Worm (Caenorhabditis elegans) whole organism, L4 larva: ENCODE data around the gene srw-24.
A peak's percentile ranks its signal among the peaks of the same experiment; 100 is the strongest.

Source experiments
- F26F4.8 ChIP-seq: fragments of 200-800 bp; sonication (Bioruptor generic); conservative IDR thresholded peaks from 2 replicates; pipeline ENCODE4 v1.3.6; 2022; ENCODE audit warnings: missing genetic modification characterization, missing compliant biosample characterization
- Y105C5A.15 ChIP-seq: fragments of 200-800 bp; sonication (Bioruptor generic); IDR thresholded peaks from 2 replicates; pipeline ENCODE4 v1.3.6; 2022; ENCODE audit warnings: missing genetic modification characterization, missing compliant biosample characterization
- Y48G9A.11 ChIP-seq: fragments of 200-800 bp; sonication (Bioruptor generic); IDR thresholded peaks from 2 replicates; pipeline ENCODE4 v1.3.6; 2022; ENCODE audit warnings: missing genetic modification reagents, missing genetic modification characterization, missing compliant biosample characterization
- Y75B8A.6 ChIP-seq: fragments of 200-800 bp; sonication (Bioruptor generic); IDR thresholded peaks from 2 replicates; pipeline ENCODE4 v1.3.6; 2022; ENCODE audit warnings: missing genetic modification reagents, missing genetic modification characterization, missing compliant biosample characterization
- ZK337.2 ChIP-seq: fragments of 200-800 bp; sonication (Bioruptor generic); IDR thresholded peaks from 2 replicates; pipeline ENCODE4 v1.3.6; 2022; ENCODE audit warnings: missing genetic modification reagents, missing genetic modification characterization, missing compliant biosample characterization
- arid-1 ChIP-seq: fragments of 200-800 bp; sonication (Bioruptor generic); conservative IDR thresholded peaks from 2 replicates; pipeline ENCODE4 v1.3.6; 2022; ENCODE audit warnings: missing genetic modification reagents, missing genetic modification characterization, missing compliant biosample characterization
- ceh-28 ChIP-seq: fragments of 150-350 bp; optimal IDR thresholded peaks from 2 replicates; lab custom pipeline; 2014; ENCODE audit warnings: missing biosample characterization, missing genetic modification reagents, missing genetic modification characterization
- ceh-32 ChIP-seq: sonication (generic microtip); optimal IDR thresholded peaks from 2 replicates; lab custom pipeline; 2016; ENCODE audit warnings: mild to moderate bottlenecking, missing genetic modification characterization, missing compliant biosample characterization; ENCODE audit not compliant: poor library complexity
- ces-1 ChIP-seq: fragments of 150-350 bp; sonication (generic microtip); optimal IDR thresholded peaks from 4 replicates; lab custom pipeline; 2014; ENCODE audit warnings: missing biosample characterization, missing genetic modification reagents, missing genetic modification characterization
- cey-2 ChIP-seq: sonication (generic microtip); optimal IDR thresholded peaks from 3 replicates; lab custom pipeline; 2017; ENCODE audit warnings: missing genetic modification characterization, mild to moderate bottlenecking, missing compliant biosample characterization, antibody characterized with exemption, borderline replicate concordance; ENCODE audit not compliant: insufficient read depth
- daf-12 ChIP-seq: fragments of 150-350 bp; optimal IDR thresholded peaks from 2 replicates; lab custom pipeline; 2014; ENCODE audit warnings: missing biosample characterization, missing genetic modification reagents, missing genetic modification characterization
- daf-16 ChIP-seq, 3 experiments: sonication (generic microtip); optimal IDR thresholded peaks; 2 replicates each; lab custom pipeline; 2016 to 2017; ENCODE audit warnings: missing genetic modification characterization in 3 of 3, missing genetic modification reagents in 3 of 3, mild to moderate bottlenecking in 2 of 3, missing compliant biosample characterization in 2 of 3, missing biosample characterization in 1 of 3, moderate library complexity in 1 of 3
- daf-19 ChIP-seq: fragments of 200-800 bp; sonication (Bioruptor generic); conservative IDR thresholded peaks from 2 replicates; pipeline ENCODE4 v1.3.6; 2022; ENCODE audit warnings: missing genetic modification characterization, missing compliant biosample characterization
- daf-8 ChIP-seq: fragments of 200-800 bp; sonication (Bioruptor generic); IDR thresholded peaks from 2 replicates; pipeline ENCODE4 v1.3.6; 2022; ENCODE audit warnings: missing genetic modification characterization, missing compliant biosample characterization
- dmd-6 ChIP-seq: fragments of 200-800 bp; sonication (Bioruptor generic); IDR thresholded peaks from 2 replicates; pipeline ENCODE4 v1.3.6; 2022; ENCODE audit warnings: missing genetic modification reagents, missing genetic modification characterization, missing compliant biosample characterization
- dmd-8 ChIP-seq: fragments of 200-800 bp; sonication (Bioruptor generic); IDR thresholded peaks from 2 replicates; pipeline ENCODE4 v1.3.6; 2022; ENCODE audit warnings: missing genetic modification characterization, missing compliant biosample characterization
- dpl-1 ChIP-seq: fragments of 150-350 bp; optimal IDR thresholded peaks from 2 replicates; lab custom pipeline; 2014; ENCODE audit warnings: missing biosample characterization, missing genetic modification reagents, missing genetic modification characterization
- dve-1 ChIP-seq: sonication (generic microtip); optimal IDR thresholded peaks from 2 replicates; lab custom pipeline; 2017; ENCODE audit warnings: antibody characterized with exemption, mild to moderate bottlenecking, missing genetic modification characterization, missing compliant biosample characterization; ENCODE audit not compliant: insufficient read depth
- fkh-10 ChIP-seq: fragments of 150-350 bp; optimal IDR thresholded peaks from 2 replicates; lab custom pipeline; 2014; ENCODE audit warnings: missing biosample characterization, missing genetic modification reagents, missing genetic modification characterization
- fos-1 ChIP-seq: fragments of 150-350 bp; optimal IDR thresholded peaks from 2 replicates; lab custom pipeline; 2014; ENCODE audit warnings: missing biosample characterization, missing genetic modification characterization
- hif-1 ChIP-seq, 2 experiments: sonication (generic microtip); optimal IDR thresholded peaks; 2 replicates each; lab custom pipeline; 2016 to 2017; ENCODE audit warnings: missing compliant biosample characterization in 2 of 2, missing genetic modification characterization in 2 of 2, missing genetic modification reagents in 2 of 2, missing genotype in 2 of 2, mild to moderate bottlenecking in 1 of 2
- hlh-30 ChIP-seq: sonication (generic microtip); optimal IDR thresholded peaks from 2 replicates; lab custom pipeline; 2017; ENCODE audit warnings: antibody characterized with exemption, mild to moderate bottlenecking, missing genetic modification characterization, missing compliant biosample characterization; ENCODE audit not compliant: insufficient read depth
- jun-1 ChIP-seq: fragments of 150-350 bp; optimal IDR thresholded peaks from 2 replicates; lab custom pipeline; 2014; ENCODE audit warnings: missing biosample characterization, missing genetic modification reagents, missing genetic modification characterization
- lim-7 ChIP-seq: fragments of 200-800 bp; sonication (Bioruptor generic); IDR thresholded peaks from 2 replicates; pipeline ENCODE4 v1.3.6; 2022; ENCODE audit warnings: missing genetic modification characterization, missing compliant biosample characterization
- lin-15B ChIP-seq: fragments of 150-350 bp; sonication (generic microtip); optimal IDR thresholded peaks from 3 replicates; lab custom pipeline; 2014; ENCODE audit warnings: missing biosample characterization, missing genetic modification characterization
- lin-29 ChIP-seq: fragments of 200-800 bp; sonication (Bioruptor generic); IDR thresholded peaks from 2 replicates; pipeline ENCODE4 v1.3.6; 2022; ENCODE audit warnings: missing genetic modification reagents, missing genetic modification characterization, missing compliant biosample characterization
- lin-38 ChIP-seq: fragments of 200-800 bp; sonication (Bioruptor generic); IDR thresholded peaks from 2 replicates; pipeline ENCODE4 v1.3.6; 2022; ENCODE audit warnings: missing genetic modification reagents, missing genetic modification characterization, missing compliant biosample characterization
- lin-39 ChIP-seq: fragments of 150-350 bp; optimal IDR thresholded peaks from 2 replicates; lab custom pipeline; 2014; ENCODE audit warnings: missing biosample characterization, missing genetic modification reagents, missing genetic modification characterization
- lsy-2 ChIP-seq, 2 experiments: fragments of 150-350 bp in 1 of 2; sonication (generic microtip) in 1 of 2; optimal IDR thresholded peaks; 2 replicates each; lab custom pipeline; 2014 to 2017; ENCODE audit warnings: missing biosample characterization in 2 of 2, missing genetic modification characterization in 2 of 2
- madf-5 ChIP-seq, 2 experiments: fragments of 200-800 bp; sonication (Bioruptor generic); IDR thresholded peaks; 2 replicates each; pipeline ENCODE4 v1.3.6; 2022; ENCODE audit warnings: missing compliant biosample characterization in 2 of 2, missing genetic modification characterization in 2 of 2
- mdl-1 ChIP-seq, 2 experiments: fragments of 150-350 bp in 1 of 2; sonication (generic microtip) in 1 of 2; optimal IDR thresholded peaks; 2 replicates each; lab custom pipeline; 2014 to 2017; ENCODE audit warnings: missing biosample characterization in 2 of 2, missing genetic modification characterization in 2 of 2
- mep-1 ChIP-seq: fragments of 150-350 bp; sonication (generic microtip); optimal IDR thresholded peaks from 3 replicates; lab custom pipeline; 2014; ENCODE audit warnings: missing biosample characterization, missing genetic modification characterization
- nhr-102 ChIP-seq: sonication (generic microtip); optimal IDR thresholded peaks from 2 replicates; lab custom pipeline; 2016; ENCODE audit warnings: mild to moderate bottlenecking, missing genetic modification characterization, moderate library complexity, missing compliant biosample characterization
- nhr-111 ChIP-seq: fragments of 200-800 bp; sonication (Bioruptor generic); optimal IDR thresholded peaks from 2 replicates; lab custom pipeline; 2018; ENCODE audit warnings: mild to moderate bottlenecking, missing genetic modification characterization, missing compliant biosample characterization
- nhr-25 ChIP-seq: sonication (generic microtip); optimal IDR thresholded peaks from 2 replicates; lab custom pipeline; 2017; ENCODE audit warnings: missing genetic modification characterization, mild to moderate bottlenecking, missing compliant biosample characterization, antibody characterized with exemption, moderate library complexity, borderline replicate concordance; ENCODE audit not compliant: insufficient read depth
- nhr-28 ChIP-seq: fragments of 150-350 bp; optimal IDR thresholded peaks from 2 replicates; lab custom pipeline; 2014; ENCODE audit warnings: missing biosample characterization, missing genetic modification characterization
- nhr-48 ChIP-seq: sonication (generic microtip); optimal IDR thresholded peaks from 2 replicates; lab custom pipeline; 2016; ENCODE audit warnings: mild to moderate bottlenecking, missing genetic modification characterization, missing compliant biosample characterization
- nhr-6 ChIP-seq: fragments of 150-350 bp; optimal IDR thresholded peaks from 2 replicates; lab custom pipeline; 2014; ENCODE audit warnings: missing biosample characterization, missing genetic modification characterization
- php-3 ChIP-seq: fragments of 200-800 bp; sonication (Bioruptor generic); IDR thresholded peaks from 2 replicates; pipeline ENCODE4 v1.3.6; 2022; ENCODE audit warnings: missing genetic modification reagents, missing genetic modification characterization, missing compliant biosample characterization
- rbr-2 ChIP-seq: sonication (generic microtip); optimal IDR thresholded peaks from 2 replicates; lab custom pipeline; 2016; ENCODE audit warnings: missing genotype, missing genetic modification characterization, missing compliant biosample characterization
- set-16 ChIP-seq: fragments of 200-800 bp; sonication (Bioruptor generic); IDR thresholded peaks from 2 replicates; pipeline ENCODE4 v1.3.6; 2022; ENCODE audit warnings: missing genetic modification reagents, missing genetic modification characterization, missing compliant biosample characterization
- snpc-1.2 ChIP-seq: fragments of 200-800 bp; sonication (Bioruptor generic); IDR thresholded peaks from 2 replicates; pipeline ENCODE4 v1.3.6; 2022; ENCODE audit warnings: missing genetic modification reagents, missing genetic modification characterization, missing compliant biosample characterization
- snpc-4 ChIP-seq: fragments of 150-350 bp; optimal IDR thresholded peaks from 2 replicates; lab custom pipeline; 2014; ENCODE audit warnings: missing biosample characterization, missing genetic modification characterization
- spr-1 ChIP-seq: sonication (generic microtip); optimal IDR thresholded peaks from 2 replicates; lab custom pipeline; 2016; ENCODE audit warnings: mild to moderate bottlenecking, missing genetic modification characterization, missing compliant biosample characterization
- tag-97 ChIP-seq: fragments of 200-800 bp; sonication (Bioruptor generic); IDR thresholded peaks from 2 replicates; pipeline ENCODE4 v1.3.6; 2022; ENCODE audit warnings: missing genetic modification characterization, missing compliant biosample characterization
- tra-1 ChIP-seq: fragments of 200-800 bp; sonication (Bioruptor generic); IDR thresholded peaks from 2 replicates; pipeline ENCODE4 v1.3.6; 2022; ENCODE audit warnings: missing genetic modification reagents, missing genetic modification characterization, missing compliant biosample characterization
- unc-62 ChIP-seq, 3 experiments: fragments of 150-350 bp in 1 of 3; sonication (generic microtip); optimal IDR thresholded peaks in 2 of 3; peaks in 1 of 3; 1 replicate in 1 of 3; 2 replicates in 2 of 3; lab custom pipeline; 2014 to 2017; ENCODE audit warnings: missing biosample characterization in 3 of 3, missing genetic modification characterization in 3 of 3, missing genetic modification reagents in 3 of 3, missing genotype in 1 of 3
- zfp-2 ChIP-seq: sonication (generic microtip); optimal IDR thresholded peaks from 2 replicates; lab custom pipeline; 2016; ENCODE audit warnings: mild to moderate bottlenecking, missing genetic modification characterization, missing compliant biosample characterization
- ztf-11 ChIP-seq: fragments of 150-350 bp; optimal IDR thresholded peaks from 2 replicates; lab custom pipeline; 2014; ENCODE audit warnings: missing biosample characterization, missing genetic modification characterization

The srw-24 gene

DNA sequence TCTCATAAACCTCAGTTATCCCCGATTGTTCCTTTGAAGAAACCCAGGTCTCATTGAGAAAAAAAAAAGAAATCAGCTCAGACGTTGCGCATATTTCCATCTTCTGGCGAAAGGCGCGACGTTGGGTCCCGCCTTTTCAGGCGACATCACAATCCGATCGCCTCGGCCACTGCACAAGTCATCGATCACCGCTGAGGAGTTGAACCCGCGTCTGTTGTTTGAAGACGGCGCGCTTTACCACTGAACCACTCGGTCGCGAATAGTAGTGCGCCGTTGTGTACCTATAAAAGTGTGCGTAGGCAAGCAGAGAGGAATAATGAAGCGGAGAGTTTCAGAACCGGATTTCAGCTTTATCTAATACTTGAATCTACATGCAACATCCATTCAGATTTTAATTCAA, 32.9 kb upstream of the srw-24 start, which contains the start of gene Y75B12B.11 (continued):
- TF ChIP-seq dve-1 (peak; percentile 93), ceh-28 (tag; lab: Kevin White, UChicago) (no peak), arid-1 (GFP tag; lab: Robert Waterston, UW) (peak; percentile 97), snpc-1.2 (peak; percentile 94), lim-7 (peak; percentile 98), nhr-25 (peak; percentile 45), nhr-48 (tag; lab: Kevin White, UChicago) (peak; percentile 83), hlh-30 (peak; percentile 78), nhr-111 (GFP tag; lab: Kevin White, UChicago) (peak; percentile 98), lin-29 (GFP tag; lab: Robert Waterston, UW) (peak; percentile 85), nhr-28 (tag; lab: Kevin White, UChicago) (peak; percentile 23), fkh-10 (GFP tag; lab: Kevin White, UChicago) (no peak), ZK337.2 (GFP tag; lab: Robert Waterston, UW) (peak; percentile 89), daf-12 (tag; lab: Kevin White, UChicago) (no peak), ceh-32 (peak; percentile 65), rbr-2 (tag; lab: Kevin White, UChicago) (peak; percentile 80), daf-8 (GFP tag; lab: Robert Waterston, UW) (peak; percentile 91), mdl-1 (tag; optimal IDR thresholded peaks at IDR 0.05; lab: Kevin White, UChicago) (no peak), lsy-2 (tag; optimal IDR thresholded peaks at IDR 0.05; lab: Kevin White, UChicago) (peak in 1 of 2 experiments; percentile 79), ztf-11 (tag; lab: Kevin White, UChicago) (no peak), php-3 (peak; percentile 93), ces-1 (no peak), lin-15B (tag; lab: Kevin White, UChicago) (peak; percentile 34), F26F4.8 (peak; percentile 99), jun-1 (tag; lab: Kevin White, UChicago) (peak; percentile 57), Y75B8A.6 (GFP tag; lab: Robert Waterston, UW) (peak; percentile 83; the same call in 1 of the 2 replicates), dpl-1 (GFP tag; lab: Kevin White, UChicago) (peak; percentile 68), Y48G9A.11 (GFP tag; lab: Robert Waterston, UW) (peak; percentile 91), tra-1 (GFP tag; lab: Robert Waterston, UW) (peak; percentile 95), dmd-6 (GFP tag; lab: Robert Waterston, UW) (peak; percentile 80), spr-1 (tag; lab: Kevin White, UChicago) (peak; percentile 95), hif-1 (tag; optimal IDR thresholded peaks at IDR 0.05; lab: Kevin White, UChicago) (peak; percentile 39 to 66), Y105C5A.15 (GFP tag; lab: Robert Waterston, UW) (peak; percentile 94), nhr-102 (peak; percentile 93), cey-2 (no peak), madf-5 (GFP tag; IDR thresholded peaks at IDR 0.05; lab: Robert Waterston, UW) (peak; percentile 88 to 90), lin-39 (tag; lab: Kevin White, UChicago) (no peak), lin-38 (GFP tag; lab: Robert Waterston, UW) (peak; percentile 96), mep-1 (tag; lab: Kevin White, UChicago) (peak; percentile 92), fos-1 (tag; lab: Kevin White, UChicago) (no peak), daf-16 (GFP tag; optimal IDR thresholded peaks at IDR 0.05; lab: Kevin White, UChicago) (peak; percentile 88 to 98), daf-16 (tag; optimal IDR thresholded peaks at IDR 0.05; lab: Kevin White, UChicago) (peak; percentile 84), unc-62 (GFP tag; optimal IDR thresholded peaks at IDR 0.05 in 1 of 2; lab: Kevin White, UChicago) (no peak), unc-62 (tag; optimal IDR thresholded peaks at IDR 0.05; lab: Kevin White, UChicago) (no peak), dmd-8 (GFP tag; lab: Robert Waterston, UW) (peak; percentile 99), tag-97 (GFP tag; lab: Robert Waterston, UW) (no peak), snpc-4 (tag; lab: Kevin White, UChicago) (no peak), daf-19 (GFP tag; lab: Robert Waterston, UW) (peak; percentile 90), nhr-6 (tag; lab: Kevin White, UChicago) (peak; percentile 96), set-16 (peak; percentile 85), zfp-2 (peak; percentile 66)
